Fruit fly (Drosophila melanogaster) whole organism, embryonic: Measurements from ENCODE around the gene CG44040.

ENCODE experiments used
- B-H1 ChIP-seq: fragments of 200-800 bp; sonication (Bioruptor generic); IDR thresholded peaks from 3 replicates; pipeline ENCODE4 v1.3.6; 2022; ENCODE audit warnings: missing biosample characterization, missing genetic modification characterization
- C15 ChIP-seq: fragments of 200-800 bp; sonication (Bioruptor generic); IDR thresholded peaks from 3 replicates; pipeline ENCODE4 v1.3.6; 2022; ENCODE audit warnings: missing biosample characterization, missing genetic modification characterization
- CG10209 ChIP-seq: fragments of 200-800 bp; sonication (Bioruptor generic); optimal IDR thresholded peaks from 3 replicates; lab custom pipeline; 2017; ENCODE audit warnings: missing biosample characterization, mild to moderate bottlenecking, missing genetic modification characterization, missing genetic modification reagents
- CG10274 ChIP-seq: fragments of 200-800 bp; sonication (Bioruptor generic); optimal IDR thresholded peaks from 3 replicates; lab custom pipeline; 2017; ENCODE audit warnings: missing biosample characterization, mild to moderate bottlenecking, missing genetic modification characterization
- CG10366 ChIP-seq: fragments of 200-800 bp; sonication (Bioruptor generic); IDR thresholded peaks from 2 replicates; pipeline ENCODE4 v1.3.6; 2022; ENCODE audit warnings: missing biosample characterization, missing genetic modification characterization
- CG11560 ChIP-seq: fragments of 200-800 bp; sonication (Bioruptor generic); IDR thresholded peaks from 3 replicates; pipeline ENCODE4 v1.3.6; 2022; ENCODE audit warnings: missing biosample characterization, missing genetic modification characterization
- CG11695 ChIP-seq: fragments of 200-800 bp; sonication (Bioruptor generic); IDR thresholded peaks from 3 replicates; pipeline ENCODE4 v1.3.6; 2022; ENCODE audit warnings: missing biosample characterization, missing genetic modification characterization
- CG12391 ChIP-seq: fragments of 200-800 bp; sonication (Bioruptor generic); optimal IDR thresholded peaks from 3 replicates; lab custom pipeline; 2018; ENCODE audit warnings: missing biosample characterization, mild to moderate bottlenecking, missing genetic modification characterization, moderate library complexity
- CG17328 ChIP-seq: fragments of 200-800 bp; sonication (Bioruptor generic); IDR thresholded peaks from 2 replicates; pipeline ENCODE4 v1.3.6; 2022; ENCODE audit warnings: missing biosample characterization, missing genetic modification characterization
- CG18764 ChIP-seq: fragments of 200-800 bp; sonication (Bioruptor generic); optimal IDR thresholded peaks from 3 replicates; lab custom pipeline; 2016; ENCODE audit warnings: missing biosample characterization, missing genetic modification characterization
- CG2202 ChIP-seq: fragments of 200-800 bp; sonication (Bioruptor generic); optimal IDR thresholded peaks from 2 replicates; lab custom pipeline; 2018; ENCODE audit warnings: missing biosample characterization, mild to moderate bottlenecking, missing genetic modification characterization
- CG2875 ChIP-seq: fragments of 200-800 bp; sonication (Bioruptor generic); optimal IDR thresholded peaks from 2 replicates; lab custom pipeline; 2017; ENCODE audit warnings: missing biosample characterization, mild to moderate bottlenecking, missing genetic modification characterization, missing genetic modification reagents
- CG3163 ChIP-seq: fragments of 200-800 bp; sonication (Bioruptor generic); optimal IDR thresholded peaks from 3 replicates; lab custom pipeline; 2016; ENCODE audit warnings: missing biosample characterization, missing genetic modification characterization
- CG4424 ChIP-seq: fragments of 200-800 bp; sonication (Bioruptor generic); optimal IDR thresholded peaks from 3 replicates; lab custom pipeline; 2016; ENCODE audit warnings: missing biosample characterization, missing genetic modification characterization
- CG4707 ChIP-seq: fragments of 200-800 bp; sonication (Bioruptor generic); optimal IDR thresholded peaks from 2 replicates; lab custom pipeline; 2018; ENCODE audit warnings: missing biosample characterization, mild to moderate bottlenecking, missing genetic modification characterization, moderate library complexity
- CG4820 ChIP-seq: fragments of 200-800 bp; sonication (Bioruptor generic); optimal IDR thresholded peaks from 3 replicates; lab custom pipeline; 2016; ENCODE audit warnings: missing biosample characterization, missing genetic modification characterization
- CG7556 ChIP-seq: fragments of 200-800 bp; sonication (Bioruptor generic); optimal IDR thresholded peaks from 2 replicates; lab custom pipeline; 2017; ENCODE audit warnings: missing biosample characterization, mild to moderate bottlenecking, missing genetic modification characterization
- CG7839 ChIP-seq: fragments of 200-800 bp; sonication (Bioruptor generic); optimal IDR thresholded peaks from 3 replicates; lab custom pipeline; 2018; ENCODE audit warnings: missing biosample characterization, mild to moderate bottlenecking, missing genetic modification characterization, moderate library complexity
- CHES-1-like ChIP-seq: fragments of 200-800 bp; sonication (Bioruptor generic); optimal IDR thresholded peaks from 2 replicates; lab custom pipeline; 2016; ENCODE audit warnings: missing biosample characterization, missing genetic modification characterization
- Dek ChIP-seq: fragments of 200-800 bp; sonication (Bioruptor generic); optimal IDR thresholded peaks from 3 replicates; lab custom pipeline; 2019; ENCODE audit warnings: missing biosample characterization, mild to moderate bottlenecking, missing genetic modification characterization, moderate library complexity
- Elba2 ChIP-seq: fragments of 200-800 bp; sonication (Bioruptor generic); optimal IDR thresholded peaks from 3 replicates; lab custom pipeline; 2016; ENCODE audit warnings: missing biosample characterization, missing genetic modification characterization
- Fer1 ChIP-seq: fragments of 200-800 bp; sonication (Bioruptor generic); optimal IDR thresholded peaks from 2 replicates; lab custom pipeline; 2017; ENCODE audit warnings: missing biosample characterization, mild to moderate bottlenecking, missing genetic modification characterization
- Hand ChIP-seq: fragments of 200-800 bp; sonication (Bioruptor generic); optimal IDR thresholded peaks from 2 replicates; lab custom pipeline; 2017; ENCODE audit warnings: mild to moderate bottlenecking, missing biosample characterization, missing genetic modification reagents, missing genetic modification characterization
- Hr51 ChIP-seq, 2 experiments: fragments of 200-800 bp; sonication (Bioruptor generic); optimal IDR thresholded peaks; 2 replicates in 1 of 2; 3 replicates in 1 of 2; lab custom pipeline; 2016 to 2018; ENCODE audit warnings: missing biosample characterization in 2 of 2, missing genetic modification characterization in 2 of 2, mild to moderate bottlenecking in 1 of 2, moderate library complexity in 1 of 2
- Lim3 ChIP-seq: fragments of 200-800 bp; sonication (Bioruptor generic); IDR thresholded peaks from 2 replicates; pipeline ENCODE4 v1.3.6; 2022; ENCODE audit warnings: missing biosample characterization, missing genetic modification characterization
- MESR4 ChIP-seq: fragments of 200-800 bp; sonication (Bioruptor generic); optimal IDR thresholded peaks from 2 replicates; lab custom pipeline; 2018; ENCODE audit warnings: missing biosample characterization, mild to moderate bottlenecking, missing genetic modification characterization, moderate library complexity
- Mad ChIP-seq: fragments of 200-800 bp; sonication (Bioruptor generic); optimal IDR thresholded peaks from 2 replicates; lab custom pipeline; 2016; ENCODE audit warnings: missing biosample characterization, missing genetic modification characterization
- Mrtf ChIP-seq: fragments of 200-800 bp; sonication (Bioruptor generic); IDR thresholded peaks from 3 replicates; pipeline ENCODE4 v1.3.6; 2022; ENCODE audit warnings: missing biosample characterization, missing genetic modification characterization
- NFAT ChIP-seq: fragments of 200-800 bp; sonication (Bioruptor generic); IDR thresholded peaks from 2 replicates; pipeline ENCODE4 v1.3.6; 2022; ENCODE audit warnings: missing biosample characterization, missing genetic modification characterization
- PHDP ChIP-seq: fragments of 200-800 bp; sonication (Bioruptor generic); optimal IDR thresholded peaks from 3 replicates; lab custom pipeline; 2018; ENCODE audit warnings: missing biosample characterization, mild to moderate bottlenecking, missing genetic modification characterization, moderate library complexity
- Side ChIP-seq: fragments of 200-800 bp; sonication (Bioruptor generic); optimal IDR thresholded peaks from 2 replicates; lab custom pipeline; 2016; ENCODE audit warnings: missing biosample characterization, missing genetic modification characterization
- aop ChIP-seq: fragments of 200-800 bp; sonication (Bioruptor generic); IDR thresholded peaks from 2 replicates; pipeline ENCODE4 v1.3.6; 2022; ENCODE audit warnings: missing biosample characterization, missing genetic modification characterization
- bsh ChIP-seq, 2 experiments: fragments of 200-800 bp; sonication (Bioruptor generic); optimal IDR thresholded peaks; 2 replicates each; lab custom pipeline; 2017 to 2018; ENCODE audit warnings: mild to moderate bottlenecking in 2 of 2, missing biosample characterization in 2 of 2, missing genetic modification characterization in 2 of 2, moderate library complexity in 1 of 2
- ems ChIP-seq: fragments of 200-800 bp; sonication (Bioruptor generic); optimal IDR thresholded peaks from 3 replicates; lab custom pipeline; 2016; ENCODE audit warnings: missing biosample characterization, missing genetic modification characterization
- gcm ChIP-seq: fragments of 200-800 bp; sonication (Bioruptor generic); optimal IDR thresholded peaks from 2 replicates; lab custom pipeline; 2019; ENCODE audit warnings: missing biosample characterization, mild to moderate bottlenecking, missing genetic modification characterization, moderate library complexity
- hkb ChIP-seq, 2 experiments: fragments of 200-800 bp in 1 of 2; fragments of >200 bp in 1 of 2; sonication (Bioruptor generic) in 1 of 2; IDR thresholded peaks in 1 of 2; optimal IDR thresholded peaks in 1 of 2; 2 replicates each; pipeline versions ENCODE4 v1.3.6 to Lab custom; 2017 to 2022; ENCODE audit warnings: missing biosample characterization in 1 of 2, missing genetic modification characterization in 1 of 2
- ind ChIP-seq: fragments of 200-800 bp; sonication (Bioruptor generic); optimal IDR thresholded peaks from 3 replicates; lab custom pipeline; 2016; ENCODE audit warnings: missing biosample characterization, missing genetic modification characterization
- ken ChIP-seq: fragments of 200-800 bp; sonication (Bioruptor generic); IDR thresholded peaks from 3 replicates; pipeline ENCODE4 v1.3.6; 2022; ENCODE audit warnings: missing biosample characterization, missing genetic modification characterization
- knrl ChIP-seq: fragments of 200-800 bp; sonication (Bioruptor generic); IDR thresholded peaks from 3 replicates; pipeline ENCODE4 v1.3.6; 2022; ENCODE audit warnings: missing biosample characterization, missing genetic modification characterization; ENCODE audit not compliant: partially characterized antibody
- lilli ChIP-seq: fragments of 200-800 bp; sonication (Bioruptor generic); optimal IDR thresholded peaks from 3 replicates; lab custom pipeline; 2016; ENCODE audit warnings: missing biosample characterization, missing genetic modification characterization
- pho ChIP-seq: fragments of 200-800 bp; sonication (Bioruptor generic); optimal IDR thresholded peaks from 2 replicates; lab custom pipeline; 2016; ENCODE audit warnings: missing biosample characterization, missing genetic modification characterization
- psq ChIP-seq: fragments of 200-800 bp; sonication (Bioruptor generic); optimal IDR thresholded peaks from 2 replicates; lab custom pipeline; 2017; ENCODE audit warnings: missing biosample characterization, missing genetic modification characterization
- sisA ChIP-seq: fragments of 200-800 bp; sonication (Bioruptor generic); IDR thresholded peaks from 2 replicates; pipeline ENCODE4 v1.3.6; 2022; ENCODE audit warnings: missing biosample characterization, missing genetic modification characterization
- sqz ChIP-seq: fragments of 200-800 bp; sonication (Bioruptor generic); optimal IDR thresholded peaks from 3 replicates; lab custom pipeline; 2018; ENCODE audit warnings: missing biosample characterization, mild to moderate bottlenecking, missing genetic modification characterization
- stc ChIP-seq: fragments of 200-800 bp; sonication (Bioruptor generic); IDR thresholded peaks from 2 replicates; pipeline ENCODE4 v1.3.6; 2022; ENCODE audit warnings: missing biosample characterization, missing genetic modification characterization
- vfl ChIP-seq: fragments of 200-800 bp; sonication (Bioruptor generic); optimal IDR thresholded peaks from 2 replicates; lab custom pipeline; 2016; ENCODE audit warnings: missing biosample characterization, missing genetic modification characterization
- zen ChIP-seq: fragments of 200-800 bp; sonication (Bioruptor generic); optimal IDR thresholded peaks from 3 replicates; lab custom pipeline; 2018; ENCODE audit warnings: missing biosample characterization, mild to moderate bottlenecking, missing genetic modification characterization, moderate library complexity
- zfh1 ChIP-seq: fragments of 200-800 bp; sonication (Bioruptor generic); IDR thresholded peaks from 3 replicates; pipeline ENCODE4 v1.3.6; 2022; ENCODE audit warnings: missing biosample characterization, missing genetic modification characterization

The CG44040 gene

dm6 chr3R:15342926-15343685 is 22.9 kb downstream of the CG44040 start, which contains the start of gene Nagk (continued):
- TF ChIP-seq CG3163 (GFP tag; lab: Kevin White, UChicago) (no peak), Dek (peak; percentile 35), CG4424 (GFP tag; lab: Kevin White, UChicago) (peak; percentile 71), ems (GFP tag; lab: Kevin White, UChicago) (peak; percentile 43), B-H1 (GFP tag; lab: Robert Waterston, UW) (0 out of 3 replicates have a peak, but pooled peaks have one; percentile 19), Hand (GFP tag; lab: Kevin White, UChicago) (peak; percentile 12), Side (GFP tag; lab: Kevin White, UChicago) (peak; percentile 69), CG11560 (tag; lab: Robert Waterston, UW) (no peak), CG10366 (GFP tag; lab: Robert Waterston, UW) (peak; percentile 29; the same call in 1 of the 2 replicates), Lim3 (GFP tag; lab: Robert Waterston, UW) (no peak), ind (GFP tag; lab: Kevin White, UChicago) (peak; percentile 59), Fer1 (GFP tag; lab: Kevin White, UChicago) (peak; percentile 37), CG10274 (GFP tag; lab: Kevin White, UChicago) (peak; percentile 56), Mrtf (peak; percentile 5; the same call in 1 of the 3 replicates), MESR4 (GFP tag; lab: Kevin White, UChicago) (peak; percentile 56), CG2202 (peak; percentile 27), stc (0 out of 2 replicates have a peak, but pooled peaks have one; percentile 6), zen (no peak), lilli (GFP tag; lab: Kevin White, UChicago) (peak; percentile 79), CG10209 (GFP tag; lab: Kevin White, UChicago) (peak; percentile 68), CG4820 (GFP tag; lab: Kevin White, UChicago) (peak; percentile 53), gcm (GFP tag; lab: Kevin White, UChicago) (peak; percentile 92), PHDP (tag; lab: Kevin White, UChicago) (peak; percentile 48), NFAT (GFP tag; lab: Robert Waterston, UW) (peak; percentile 58), hkb (optimal IDR thresholded peaks at IDR 0.05; lab: Kevin White, UChicago) (no peak), hkb (GFP tag; IDR thresholded peaks at IDR 0.05; lab: Robert Waterston, UW) (peak; percentile 49; the same call in 1 of the 2 replicates), vfl (peak; percentile 33), zfh1 (GFP tag; lab: Robert Waterston, UW) (peak; percentile 30; the same call in 2 of the 3 replicates), CG7839 (peak; percentile 69), CHES-1-like (GFP tag; lab: Kevin White, UChicago) (peak; percentile 38), knrl (no peak; the same call in 2 of the 3 replicates), CG2875 (peak; percentile 27), Elba2 (peak; percentile 10), bsh (GFP tag; optimal IDR thresholded peaks at IDR 0.05; lab: Kevin White, UChicago) (peak; percentile 24 to 41), pho (GFP tag; lab: Kevin White, UChicago) (peak; percentile 83), Hr51 (GFP tag; optimal IDR thresholded peaks at IDR 0.05; lab: Kevin White, UChicago) (peak; percentile 13 to 68), CG17328 (GFP tag; lab: Robert Waterston, UW) (peak; percentile 56), CG11695 (GFP tag; lab: Robert Waterston, UW) (peak; percentile 19; the same call in 1 of the 3 replicates), sqz (no peak), ken (GFP tag; lab: Robert Waterston, UW) (peak; percentile 48; the same call in 1 of the 3 replicates), aop (GFP tag; lab: Robert Waterston, UW) (0 out of 2 replicates have a peak, but pooled peaks have one; percentile 24), Mad (GFP tag; lab: Kevin White, UChicago) (peak; percentile 36), psq (GFP tag; lab: Kevin White, UChicago) (no peak), CG12391 (tag; lab: Kevin White, UChicago) (peak; percentile 77), CG18764 (GFP tag; lab: Kevin White, UChicago) (no peak), C15 (GFP tag; lab: Robert Waterston, UW) (no peak), CG4707 (GFP tag; lab: Kevin White, UChicago) (no peak), sisA (GFP tag; lab: Robert Waterston, UW) (0 out of 2 replicates have a peak, but pooled peaks have one; percentile 30), CG7556 (GFP tag; lab: Kevin White, UChicago) (peak; percentile 81)
